Fruit fly (Drosophila melanogaster) whole organism, pupa: ENCODE results near the gene CG1695.

Experiments
- CG10348 ChIP-seq: fragments of 200-800 bp; sonication (Bioruptor generic); IDR thresholded peaks from 2 replicates; pipeline ENCODE4 v1.3.6; 2022; ENCODE audit warnings: missing biosample characterization, missing genetic modification characterization
- CG12605 ChIP-seq: fragments of 200-800 bp; sonication (Bioruptor generic); IDR thresholded peaks from 2 replicates; pipeline ENCODE4 v1.3.6; 2022; ENCODE audit warnings: missing biosample characterization, missing genetic modification characterization
- CG13204 ChIP-seq: fragments of 200-800 bp; sonication (Bioruptor generic); optimal IDR thresholded peaks from 2 replicates; lab custom pipeline; 2018; ENCODE audit warnings: missing biosample characterization, mild to moderate bottlenecking, missing genetic modification characterization, moderate library complexity
- CG14655 ChIP-seq: fragments of 200-800 bp; sonication (Bioruptor generic); optimal IDR thresholded peaks from 3 replicates; lab custom pipeline; 2017; ENCODE audit warnings: mild to moderate bottlenecking, missing biosample characterization, missing genetic modification reagents, missing genetic modification characterization
- CG15710 ChIP-seq: fragments of 200-800 bp; sonication (Bioruptor generic); optimal IDR thresholded peaks from 2 replicates; lab custom pipeline; 2018; ENCODE audit warnings: missing biosample characterization, mild to moderate bottlenecking, missing genetic modification characterization, moderate library complexity
- CG17806 ChIP-seq: fragments of 200-800 bp; sonication (Bioruptor generic); optimal IDR thresholded peaks from 2 replicates; lab custom pipeline; 2018; ENCODE audit warnings: missing biosample characterization, mild to moderate bottlenecking, missing genetic modification characterization, moderate library complexity
- CG32121 ChIP-seq: fragments of 200-800 bp; sonication (Bioruptor generic); IDR thresholded peaks from 2 replicates; pipeline ENCODE4 v1.3.6; 2022; ENCODE audit warnings: missing biosample characterization, missing genetic modification characterization
- CG34367 ChIP-seq: fragments of 200-800 bp; sonication (Bioruptor generic); optimal IDR thresholded peaks from 2 replicates; lab custom pipeline; 2018; ENCODE audit warnings: missing biosample characterization, mild to moderate bottlenecking, missing genetic modification characterization
- CG4496 ChIP-seq: fragments of 200-800 bp; sonication (Bioruptor generic); IDR thresholded peaks from 3 replicates; pipeline ENCODE4 v1.3.6; 2022; ENCODE audit warnings: missing biosample characterization, missing genetic modification characterization
- CG8159 ChIP-seq: fragments of 200-800 bp; sonication (Bioruptor generic); optimal IDR thresholded peaks from 3 replicates; lab custom pipeline; 2018; ENCODE audit warnings: missing biosample characterization, mild to moderate bottlenecking, missing genetic modification characterization, moderate library complexity
- CG8301 ChIP-seq: fragments of 200-800 bp; sonication (Bioruptor generic); optimal IDR thresholded peaks from 2 replicates; lab custom pipeline; 2018; ENCODE audit warnings: missing biosample characterization, mild to moderate bottlenecking, missing genetic modification characterization
- CG9948 ChIP-seq: fragments of 200-800 bp; sonication (Bioruptor generic); optimal IDR thresholded peaks from 2 replicates; lab custom pipeline; 2018; ENCODE audit warnings: missing biosample characterization, mild to moderate bottlenecking, missing genetic modification characterization, moderate library complexity
- D1 ChIP-seq: fragments of 200-800 bp; sonication (Bioruptor generic); optimal IDR thresholded peaks from 2 replicates; lab custom pipeline; 2018; ENCODE audit warnings: missing biosample characterization, mild to moderate bottlenecking, missing genetic modification characterization, moderate library complexity
- EcR ChIP-seq: fragments of 200-800 bp; sonication (Bioruptor generic); optimal IDR thresholded peaks from 3 replicates; lab custom pipeline; 2019; ENCODE audit warnings: missing biosample characterization, missing genetic modification characterization, mild to moderate bottlenecking, moderate library complexity, missing genetic modification reagents
- Ets98B ChIP-seq: fragments of 200-800 bp; sonication (Bioruptor generic); IDR thresholded peaks from 2 replicates; pipeline ENCODE4 v1.3.6; 2022; ENCODE audit warnings: missing biosample characterization, missing genetic modification characterization
- Pif1A ChIP-seq: fragments of 200-800 bp; sonication (Bioruptor generic); optimal IDR thresholded peaks from 3 replicates; lab custom pipeline; 2016; ENCODE audit warnings: missing biosample characterization, missing genetic modification characterization
- Pif1B ChIP-seq: fragments of 200-800 bp; sonication (Bioruptor generic); optimal IDR thresholded peaks from 3 replicates; lab custom pipeline; 2016; ENCODE audit warnings: missing biosample characterization, missing genetic modification characterization
- Snoo ChIP-seq: fragments of 200-800 bp; sonication (Bioruptor generic); optimal IDR thresholded peaks from 3 replicates; lab custom pipeline; 2017; ENCODE audit warnings: missing biosample characterization, mild to moderate bottlenecking, missing genetic modification characterization, inconsistent platforms
- fd96Ca ChIP-seq: fragments of 200-800 bp; sonication (Bioruptor generic); IDR thresholded peaks from 3 replicates; pipeline ENCODE4 v1.3.6; 2022; ENCODE audit warnings: missing biosample characterization, missing genetic modification characterization
- gl ChIP-seq: fragments of 200-800 bp; sonication (Bioruptor generic); optimal IDR thresholded peaks from 2 replicates; lab custom pipeline; 2018; ENCODE audit warnings: missing biosample characterization, mild to moderate bottlenecking, missing genetic modification characterization
- rn ChIP-seq: fragments of 200-800 bp; sonication (Bioruptor generic); IDR thresholded peaks from 2 replicates; pipeline ENCODE4 v1.3.6; 2022; ENCODE audit warnings: missing biosample characterization, missing genetic modification characterization

CG1695 gene

DNA sequence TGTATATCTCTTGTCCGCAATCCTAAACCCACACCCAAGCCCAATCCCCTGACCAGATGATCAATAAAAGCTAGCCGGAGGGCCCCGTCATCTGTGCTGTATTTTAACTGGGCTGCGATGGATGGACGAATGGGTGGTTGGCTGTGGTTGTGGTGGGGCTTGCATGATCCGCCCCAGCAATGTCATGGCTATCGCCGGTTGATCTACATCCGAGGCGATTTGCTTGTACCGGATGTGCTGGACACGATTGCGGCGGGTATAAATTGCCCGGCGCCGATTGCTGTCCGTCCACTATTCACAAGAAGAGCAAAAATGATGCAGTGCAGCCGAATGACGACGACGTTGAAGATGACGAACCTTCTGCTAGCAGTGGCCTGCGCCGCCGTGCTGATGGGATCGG is 17.3 kb upstream of the CG1695 start, which contains the start of gene Obp19b:
Obp19b (plus strand) TSS at position 301 of the 400 bp plus-strand sequence.
- TF ChIP-seq D1 (tag; lab: Kevin White, UChicago) (no peak), CG12605 (GFP tag; lab: Robert Waterston, UW) (no peak), CG32121 (GFP tag; lab: Robert Waterston, UW) (no peak), CG17806 (tag; lab: Kevin White, UChicago) (no peak), CG14655 (no peak)

DNA sequence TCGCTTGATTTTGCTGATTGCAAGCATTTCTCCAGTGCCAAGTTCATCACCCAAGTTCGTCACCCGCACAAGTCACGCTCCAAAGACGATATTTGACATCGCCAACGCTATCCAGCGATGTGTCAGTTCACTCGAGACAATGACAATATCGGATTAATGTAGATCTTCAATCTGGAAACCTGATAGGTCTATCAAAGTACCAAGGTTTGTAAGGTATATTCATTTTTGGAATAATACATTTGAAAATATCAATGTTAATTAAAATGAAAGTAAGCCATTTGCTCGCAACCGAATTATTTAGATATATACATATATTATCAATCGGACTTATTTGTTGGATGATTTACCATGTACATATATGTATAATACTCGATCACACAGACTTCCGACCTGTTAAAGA is 14.9 kb upstream of the CG1695 start, which contains the start of gene Obp19c:
Obp19c (minus strand) TSS at position 101 of the 400 bp plus-strand sequence.
- TF ChIP-seq CG17806 (tag; lab: Kevin White, UChicago) (no peak), CG14655 (no peak), CG13204 (GFP tag; lab: Kevin White, UChicago) (no peak), Snoo (tag; lab: Kevin White, UChicago) (no peak), Pif1A (GFP tag; lab: Kevin White, UChicago) (no peak), CG8159 (tag; lab: Kevin White, UChicago) (no peak), gl (tag; lab: Kevin White, UChicago) (no peak), CG4496 (GFP tag; lab: Robert Waterston, UW) (no peak), CG34367 (tag; lab: Kevin White, UChicago) (no peak), CG12605 (GFP tag; lab: Robert Waterston, UW) (no peak), CG15710 (tag; lab: Kevin White, UChicago) (no peak), fd96Ca (GFP tag; lab: Robert Waterston, UW) (no peak), CG10348 (GFP tag; lab: Robert Waterston, UW) (no peak), Ets98B (no peak), Pif1B (GFP tag; lab: Kevin White, UChicago) (no peak), CG9948 (tag; lab: Kevin White, UChicago) (no peak)

dm6 chrX:20419313-20419712 is 14.4 kb upstream of the CG1695 start, which contains the start of gene Obp19d:
Gene Obp19d (plus strand): TSS chrX:20419613.
- TF ChIP-seq EcR: no peak
- TF ChIP-seq, all 21 proteins: peak for 0

dm6 chrX:20423158-20423557 is 10.6 kb upstream of the CG1695 start:
- TF ChIP-seq rn: no peak
- TF ChIP-seq gl (tag; lab: Kevin White, UChicago): no peak
- no peak for TF ChIP-seq EcR
- no peak for TF ChIP-seq CG17806 (tag; lab: Kevin White, UChicago)
- no peak for TF ChIP-seq Ets98B
- no peak for TF ChIP-seq Snoo (tag; lab: Kevin White, UChicago)
- no peak for TF ChIP-seq CG15710 (tag; lab: Kevin White, UChicago)
- TF ChIP-seq D1 (tag; lab: Kevin White, UChicago): no peak
- no peak for TF ChIP-seq Pif1A (GFP tag; lab: Kevin White, UChicago)
- no peak for TF ChIP-seq fd96Ca (GFP tag; lab: Robert Waterston, UW)
- no peak for TF ChIP-seq Pif1B (GFP tag; lab: Kevin White, UChicago)
- no peak for TF ChIP-seq CG10348 (GFP tag; lab: Robert Waterston, UW)
- TF ChIP-seq CG4496 (GFP tag; lab: Robert Waterston, UW): no peak
- no peak for TF ChIP-seq CG8301 (tag; lab: Kevin White, UChicago)
- TF ChIP-seq CG34367 (tag; lab: Kevin White, UChicago): no peak
- no peak for TF ChIP-seq CG13204 (GFP tag; lab: Kevin White, UChicago)
- TF ChIP-seq CG9948 (tag; lab: Kevin White, UChicago): no peak
- no peak for TF ChIP-seq CG14655
- TF ChIP-seq CG32121 (GFP tag; lab: Robert Waterston, UW): no peak

- TF ChIP-seq CG15710 (tag; lab: Kevin White, UChicago): peak; percentile 10
- TF ChIP-seq Ets98B: peak; percentile 17; the same call in 1 of the 2 replicates
- no peak for TF ChIP-seq Pif1A (GFP tag; lab: Kevin White, UChicago)
- TF ChIP-seq CG4496 (GFP tag; lab: Robert Waterston, UW): 0 out of 3 replicates have a peak, but pooled peaks have one; percentile 44
- TF ChIP-seq, all 21 proteins: peak for 3
Observed at dm6 chrX:20423747-20424165, 10.0 kb upstream of the CG1695 start, which contains the start of the genes Pp4-19C and cactin. Gene Pp4-19C (minus strand): TSS chrX:20424002. Gene cactin (plus strand): TSS chrX:20424069.

DNA sequence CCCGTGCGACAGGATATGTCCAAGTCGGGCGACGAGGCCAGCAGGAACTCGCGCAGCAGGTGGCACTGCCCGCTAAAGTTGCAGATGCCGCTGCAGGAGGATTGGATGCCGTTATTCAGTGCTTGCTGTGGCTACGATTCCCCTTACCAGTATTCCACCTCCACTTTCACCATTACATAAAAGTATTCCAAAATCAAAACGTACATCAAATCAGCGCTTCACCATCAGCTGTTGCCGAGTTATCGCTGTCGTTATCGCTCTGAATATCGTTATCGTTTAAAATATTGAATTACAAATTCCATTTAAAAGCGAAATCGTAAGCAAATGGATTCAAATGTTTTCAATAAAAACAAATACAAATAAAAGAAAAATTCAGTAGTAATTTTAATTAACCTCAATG is 6.9 kb upstream of the CG1695 start, which contains the start of gene CG15456:
CG15456 (minus strand) TSS at position 225 of the 400 bp plus-strand sequence.
- TF ChIP-seq Ets98B (no peak), CG15710 (tag; lab: Kevin White, UChicago) (no peak), CG17806 (tag; lab: Kevin White, UChicago) (no peak), Pif1B (GFP tag; lab: Kevin White, UChicago) (no peak), CG14655 (no peak), D1 (tag; lab: Kevin White, UChicago) (no peak), Snoo (tag; lab: Kevin White, UChicago) (no peak), CG13204 (GFP tag; lab: Kevin White, UChicago) (no peak), EcR (no peak), CG34367 (tag; lab: Kevin White, UChicago) (no peak), Pif1A (GFP tag; lab: Kevin White, UChicago) (no peak), CG8301 (tag; lab: Kevin White, UChicago) (no peak), CG10348 (GFP tag; lab: Robert Waterston, UW) (no peak), CG4496 (GFP tag; lab: Robert Waterston, UW) (no peak), gl (tag; lab: Kevin White, UChicago) (no peak), CG32121 (GFP tag; lab: Robert Waterston, UW) (no peak)
